Fruit fly (Drosophila melanogaster): ENCODE measurements around the gene CG15628.

CG15628 gene

DNA sequence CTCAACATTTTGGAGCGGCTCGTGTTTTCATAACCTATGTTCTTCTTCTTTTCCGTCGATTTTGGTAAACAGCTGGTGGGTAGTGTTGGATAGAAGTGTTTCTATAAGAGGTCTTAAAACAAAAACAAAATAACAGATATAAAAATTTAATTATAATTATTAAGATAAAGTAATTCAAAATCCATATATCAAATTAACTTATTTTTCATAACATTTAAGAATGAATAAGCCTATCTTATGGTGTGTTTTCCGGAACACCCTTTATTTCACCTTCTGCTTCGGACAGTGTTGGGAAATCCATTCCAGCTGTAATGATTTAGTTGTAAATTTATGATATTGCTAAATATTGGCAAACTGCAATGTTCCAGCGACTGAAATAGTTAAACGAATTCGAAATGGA is 28.8 kb downstream of the CG15628 start, which contains the start of the genes mRpS2 and Mon1 (continued):
- TF ChIP-seq MESR4 (GFP tag; optimal IDR thresholded peaks at IDR 0.05) (peak; percentile 80), pros (GFP tag; optimal IDR thresholded peaks at IDR 0.05) (no peak), CG3407 (GFP tag; optimal IDR thresholded peaks at IDR 0.05) (peak; percentile 89), yki (optimal IDR thresholded peaks at IDR 0.05) (no peak), oc (tag; optimal IDR thresholded peaks at IDR 0.05) (peak; percentile 92), GATAe (GFP tag; conservative IDR thresholded peaks at IDR 0.05) (peak; percentile 91), tgo (GFP tag; IDR thresholded peaks at IDR 0.05) (peak; percentile 98), CG10147 (GFP tag; optimal IDR thresholded peaks at IDR 0.05) (peak; percentile 91), CG31388 (GFP tag; optimal IDR thresholded peaks at IDR 0.05) (peak; percentile 78), CG9932 (GFP tag; IDR thresholded peaks at IDR 0.05) (peak; percentile 98), stwl (tag; optimal IDR thresholded peaks at IDR 0.05) (peak; percentile 96), tio (GFP tag; optimal IDR thresholded peaks at IDR 0.05) (peak; percentile 93), dmrt11E (tag; optimal IDR thresholded peaks at IDR 0.05) (peak; percentile 88), danr (GFP tag; IDR thresholded peaks at IDR 0.05) (peak; percentile 87), CG14860 (GFP tag; IDR thresholded peaks at IDR 0.05; ENCODE audit: partially characterized antibody) (no peak), Lpt (GFP tag; optimal IDR thresholded peaks at IDR 0.05) (no peak), Bteb2 (GFP tag; optimal IDR thresholded peaks at IDR 0.05) (peak; percentile 70), CG16863 (GFP tag; optimal IDR thresholded peaks at IDR 0.05) (peak; percentile 51), seq (GFP tag; IDR thresholded peaks at IDR 0.05) (peak; percentile 90), CG4730 (GFP tag; IDR thresholded peaks at IDR 0.05) (peak; percentile 96), Dp (GFP tag; optimal IDR thresholded peaks at IDR 0.05) (peak; percentile 10), CG7556 (GFP tag; optimal IDR thresholded peaks at IDR 0.05) (peak; percentile 91), Dfd (GFP tag; optimal IDR thresholded peaks at IDR 0.05) (no peak), Lhr (GFP tag; optimal IDR thresholded peaks at IDR 0.05) (peak; percentile 57), CkIIα-i1 (GFP tag; IDR thresholded peaks at IDR 0.05) (peak; percentile 67; the same call in 1 of the 2 replicates), Xbp1 (GFP tag; optimal IDR thresholded peaks at IDR 0.05) (peak; percentile 96), Dbx (GFP tag; IDR thresholded peaks at IDR 0.05) (peak; percentile 97), Six4 (GFP tag; optimal IDR thresholded peaks at IDR 0.05) (peak; percentile 92), ind (GFP tag; optimal IDR thresholded peaks at IDR 0.05) (peak; percentile 97), abd-A (tag; optimal IDR thresholded peaks at IDR 0.05) (no peak), CG31441 (GFP tag; IDR thresholded peaks at IDR 0.05) (peak; percentile 99), ranshi (GFP tag; IDR thresholded peaks at IDR 0.05) (peak; percentile 96), CG8765 (GFP tag; IDR thresholded peaks at IDR 0.05) (peak; percentile 87), Ets65A (GFP tag) (peak; percentile 98), Scr (GFP tag; IDR thresholded peaks at IDR 0.05; ENCODE audit: partially characterized antibody) (no peak), CG15011 (GFP tag; optimal IDR thresholded peaks at IDR 0.05) (no peak), nerfin-2 (GFP tag; IDR thresholded peaks at IDR 0.05; ENCODE audit: partially characterized antibody) (no peak), fd96Cb (tag; optimal IDR thresholded peaks at IDR 0.05) (peak; percentile 94), trem (tag; optimal IDR thresholded peaks at IDR 0.05) (peak; percentile 94), CG8924 (tag; optimal IDR thresholded peaks at IDR 0.05) (peak; percentile 96), Fer2 (tag; optimal IDR thresholded peaks at IDR 0.05) (peak; percentile 93), D (optimal IDR thresholded peaks at IDR 0.05) (no peak), D (GFP tag; optimal IDR thresholded peaks at IDR 0.05) (peak; percentile 87), en (GFP tag; optimal IDR thresholded peaks at IDR 0.05) (peak; percentile 35), Med (GFP tag) (peak; percentile 96), CG7786 (GFP tag; optimal IDR thresholded peaks at IDR 0.05) (peak; percentile 78), CG1647 (GFP tag; optimal IDR thresholded peaks at IDR 0.05) (peak; percentile 85), CG14014 (GFP tag; IDR thresholded peaks at IDR 0.05) (peak; percentile 97), CG2199 (GFP tag; IDR thresholded peaks at IDR 0.05) (peak; percentile 93), Aef1 (GFP tag; IDR thresholded peaks at IDR 0.05) (peak; percentile 96), Sox102F (GFP tag; optimal IDR thresholded peaks at IDR 0.05) (peak; percentile 96), dan (GFP tag; IDR thresholded peaks at IDR 0.05) (no peak)
